Fruit fly (Drosophila melanogaster) whole organism: ENCODE measurements around the gene Jon74E.

Source experiments
- CG8478 ChIP-seq: fragments of >200 bp; optimal IDR thresholded peaks from 2 replicates; lab custom pipeline; 2018; ENCODE audit warnings: inconsistent platforms
- Dll ChIP-seq: fragments of >200 bp; optimal IDR thresholded peaks from 2 replicates; lab custom pipeline; 2017
- EcR ChIP-seq, 2 experiments: fragments of >200 bp; optimal IDR thresholded peaks; 2 replicates each; lab custom pipeline; 2017; ENCODE audit warnings: missing biosample characterization in 2 of 2, missing genetic modification characterization in 2 of 2, missing genetic modification reagents in 2 of 2
- pan ChIP-seq: fragments of >200 bp; optimal IDR thresholded peaks from 2 replicates; lab custom pipeline; 2017
- psq ChIP-seq: fragments of >200 bp; optimal IDR thresholded peaks from 2 replicates; lab custom pipeline; 2017
- usp ChIP-seq: fragments of >200 bp; optimal IDR thresholded peaks from 2 replicates; lab custom pipeline; 2017; ENCODE audit warnings: missing biosample characterization, missing genetic modification characterization, mixed read lengths

Gene Jon74E

DNA sequence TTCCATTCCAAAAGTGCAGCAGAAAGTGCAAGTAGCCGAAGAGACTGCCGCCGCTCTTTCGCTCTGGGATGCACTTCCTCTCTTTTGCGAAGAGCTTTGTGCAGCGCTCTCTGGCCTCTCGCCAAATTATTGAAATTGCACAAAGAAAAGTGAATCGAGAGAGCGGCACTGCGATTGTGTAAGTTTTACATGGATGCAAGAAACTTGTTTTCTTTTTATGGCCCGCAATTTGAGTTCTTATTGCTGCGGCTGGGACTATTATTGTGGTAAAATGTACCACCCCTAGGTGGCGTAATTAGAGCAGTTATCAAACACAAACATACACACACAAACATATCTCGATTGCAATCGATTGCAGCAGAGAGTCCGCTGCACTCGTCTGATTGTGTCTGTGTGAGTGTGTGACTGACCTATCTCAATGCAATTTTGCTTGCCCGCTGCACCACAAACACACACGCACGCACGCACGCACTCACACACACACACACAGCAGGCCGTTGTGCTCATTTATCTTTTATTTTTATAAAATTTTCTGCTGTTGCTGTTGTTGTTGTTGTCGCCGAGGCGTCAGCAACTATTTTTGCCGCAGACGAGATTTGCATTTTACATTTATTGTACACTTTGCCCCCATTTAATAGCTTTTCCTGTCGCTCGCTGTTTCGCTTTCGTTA, 48.5 kb downstream of the Jon74E start:
- TF ChIP-seq psq (no peak), Dll (lab: Kevin White, UChicago) (no peak), CG8478 (no peak), pan (lab: Kevin White, UChicago) (no peak), EcR (GFP tag; optimal IDR thresholded peaks at IDR 0.05; lab: Kevin White, UChicago) (peak in 1 of 2 experiments; percentile 87), usp (no peak)

DNA sequence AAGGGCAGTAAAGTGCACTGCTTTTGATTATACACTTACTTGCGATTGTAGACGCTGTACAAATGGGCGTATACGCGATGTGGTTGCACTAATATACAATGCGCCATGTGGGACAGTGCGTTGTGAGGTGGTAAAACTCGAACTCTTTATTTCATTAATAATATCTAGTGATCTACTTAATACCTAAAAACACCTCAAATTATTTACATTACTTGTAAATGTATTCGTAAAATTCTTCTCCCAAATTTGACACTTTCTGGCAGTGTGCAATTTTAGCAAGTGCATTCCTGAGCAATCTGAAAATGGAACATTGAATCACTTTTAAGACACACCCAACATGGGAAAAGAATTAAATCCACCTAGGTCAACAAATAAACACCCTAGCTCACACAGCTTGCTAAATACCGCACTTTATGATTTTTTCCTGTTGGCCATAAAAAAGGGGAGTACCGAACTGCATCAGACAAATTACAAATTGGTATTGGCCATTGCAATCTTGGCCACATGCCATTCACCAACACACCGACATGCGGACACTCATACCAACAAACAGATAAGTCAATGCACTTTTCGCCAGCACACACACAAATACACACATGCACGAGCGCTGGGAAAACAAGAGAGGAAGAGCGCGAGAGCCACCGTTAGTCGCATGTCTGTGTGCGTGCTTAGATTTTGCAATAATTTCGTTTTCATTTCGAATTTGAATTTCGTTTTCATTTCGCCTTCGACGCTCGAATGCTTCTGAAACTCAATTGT, 49.8 kb downstream of the Jon74E start:
- no peak for TF ChIP-seq psq
- TF ChIP-seq EcR (GFP tag; optimal IDR thresholded peaks at IDR 0.05; lab: Kevin White, UChicago) = peak in 1 of 2 experiments; percentile 88
